Worm (Caenorhabditis elegans) whole organism, midembryonic: ENCODE data around the gene clec-197.

ENCODE experiments used
- ref-1 ChIP-seq: fragments of 200-800 bp; sonication (Bioruptor generic); conservative IDR thresholded peaks from 2 replicates; pipeline ENCODE4 v1.3.6; 2022; ENCODE audit warnings: missing genetic modification reagents, missing genetic modification characterization, missing compliant biosample characterization
- ztf-29 ChIP-seq: fragments of 200-800 bp; sonication (Bioruptor generic); IDR thresholded peaks from 2 replicates; pipeline ENCODE4 v1.3.6; 2022; ENCODE audit warnings: missing genetic modification reagents, missing genetic modification characterization, missing compliant biosample characterization

ce11 chrIV:17328834-17329233 is 17.7 kb downstream of the clec-197 start, which contains the start of gene ceh-88:
- no peak for TF ChIP-seq ref-1
- no peak for TF ChIP-seq ztf-29 (GFP tag; lab: Robert Waterston, UW)
